Fruit fly (Drosophila melanogaster) whole organism, larva: ENCODE data around the gene CG14958.

Experiments
- noc ChIP-seq: fragments of 200-800 bp; sonication (Bioruptor generic); optimal IDR thresholded peaks from 3 replicates; lab custom pipeline; 2019; ENCODE audit warnings: missing biosample characterization, mild to moderate bottlenecking, missing genetic modification characterization, moderate library complexity

The CG14958 gene

DNA sequence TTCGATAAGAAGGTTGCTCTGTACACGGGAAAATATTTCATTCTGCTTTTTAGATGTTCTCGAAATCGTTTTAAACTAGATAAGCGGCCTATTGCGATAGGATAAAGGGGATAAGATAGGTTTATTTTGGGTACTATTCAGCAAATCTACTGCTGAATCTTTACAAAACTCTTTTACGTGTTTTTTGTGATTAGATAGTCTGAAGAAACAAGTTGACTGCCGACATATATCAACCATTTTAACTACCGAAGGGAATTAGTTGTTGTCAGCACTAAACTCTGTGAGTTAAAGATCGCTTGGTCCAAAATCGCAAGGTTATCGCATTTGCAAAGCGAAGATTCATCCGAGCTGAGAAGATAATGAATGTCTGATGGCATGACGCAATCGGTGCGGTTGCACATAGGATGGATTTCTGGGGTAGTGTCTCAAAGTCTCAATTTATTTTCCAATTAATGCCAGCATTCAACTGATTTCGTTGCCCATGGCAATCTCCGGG is 23.5 kb upstream of the CG14958 start, which contains the start of gene Asciz:
TSS of gene Asciz (minus strand) at position 51 of the 496 bp plus-strand sequence.
- TF ChIP-seq noc (tag; lab: Kevin White, UChicago) = no peak

DNA sequence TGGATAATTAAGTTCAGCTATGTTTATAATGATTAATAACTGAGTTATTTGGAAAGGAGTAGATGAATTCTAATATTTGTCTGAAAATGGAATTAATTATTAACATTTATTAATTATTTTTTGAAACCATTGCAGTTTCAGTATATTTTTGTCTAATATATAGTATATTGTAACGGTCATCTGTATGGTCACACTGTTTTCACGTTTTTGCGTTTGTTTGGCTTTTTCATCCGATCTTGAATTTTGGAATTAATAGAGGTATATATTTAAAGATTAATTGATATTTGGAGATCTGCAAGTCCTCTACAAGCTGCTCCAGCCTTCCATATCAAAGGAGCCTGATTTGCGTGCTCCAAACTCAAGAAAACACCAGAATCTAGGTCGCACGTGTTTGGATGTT is 20.7 kb upstream of the CG14958 start, which contains the start of the genes CG32278 and CG32281:
TSS of gene CG32278 (plus strand) at position 180 of the 400 bp plus-strand sequence.
TSS of gene CG32281 (plus strand) at position 269 of the 400 bp plus-strand sequence.
- no peak for TF ChIP-seq noc (tag; lab: Kevin White, UChicago)

DNA sequence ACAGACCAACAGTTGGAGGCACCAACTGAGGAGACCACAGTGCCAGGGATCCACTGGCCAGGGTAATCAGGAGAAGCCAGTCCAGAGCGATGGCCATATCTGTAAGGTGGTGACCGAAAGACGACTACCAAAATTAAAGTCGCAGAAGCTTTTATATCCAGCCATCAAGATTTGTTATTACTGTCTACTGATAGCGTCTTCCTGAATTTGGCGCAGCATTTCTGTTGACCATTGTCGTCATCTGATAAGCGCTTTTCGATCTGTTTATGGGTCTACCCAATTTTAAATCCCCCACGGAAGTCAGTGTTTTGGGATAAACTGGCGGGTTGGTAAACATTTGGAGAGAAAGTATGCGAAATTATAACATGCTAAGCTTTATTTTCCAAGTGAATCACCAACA is 17.3 kb upstream of the CG14958 start, which contains the start of gene CG14963:
TSS of gene CG14963 (minus strand) at position 101 of the 400 bp plus-strand sequence.
- TF ChIP-seq noc (tag; lab: Kevin White, UChicago) = no peak

DNA sequence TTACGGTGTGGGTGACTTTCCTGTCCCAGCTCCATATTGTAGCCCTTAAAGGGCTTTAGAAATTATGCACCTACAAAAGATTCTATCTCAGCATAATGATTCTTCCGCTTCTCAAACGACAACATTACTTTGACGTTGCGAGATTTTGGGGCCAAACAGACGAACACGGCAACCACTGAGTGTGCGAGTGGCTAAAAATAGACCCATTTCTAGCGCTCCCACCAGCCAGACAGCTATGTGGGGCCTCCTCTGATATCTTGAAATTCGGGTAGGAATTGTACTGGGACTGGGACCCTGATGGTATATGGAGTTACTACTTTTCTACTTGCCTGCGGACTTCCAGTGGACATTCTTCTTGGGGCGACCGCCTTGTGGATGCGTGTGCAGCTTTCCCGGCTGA is 11.9 kb upstream of the CG14958 start:
- TF ChIP-seq noc (tag; lab: Kevin White, UChicago) = no peak

DNA sequence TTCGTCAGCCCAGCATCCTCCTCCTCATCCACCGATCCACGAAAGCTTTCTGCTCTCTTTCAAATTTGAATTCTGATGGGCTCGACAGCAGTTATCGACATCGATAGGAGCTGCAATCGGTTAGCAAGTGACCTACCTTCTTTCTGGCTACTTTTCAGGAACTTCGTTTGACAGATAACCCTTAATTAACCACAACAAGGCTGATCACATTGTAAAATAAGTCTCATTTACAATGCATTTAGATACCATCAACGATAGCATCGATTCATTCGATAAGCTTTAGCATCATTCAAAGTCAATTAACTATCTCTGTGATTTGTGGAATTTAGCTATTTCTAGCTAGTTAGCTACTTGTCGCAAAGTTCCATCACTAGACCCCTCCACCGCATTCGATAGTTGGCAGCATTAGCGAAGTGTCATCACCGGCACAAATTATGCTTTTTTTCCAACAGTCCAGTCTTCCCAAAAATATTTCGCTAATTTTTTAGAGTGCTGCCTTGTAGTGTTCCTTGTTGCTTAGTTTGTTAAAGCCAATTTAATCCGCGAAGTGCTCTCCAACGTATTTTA is 11.2 kb upstream of the CG14958 start, which contains the start of the genes MnM and Girdin:
TSS of gene MnM (minus strand) at position 51 of the 567 bp plus-strand sequence.
TSS of gene Girdin (plus strand) at position 401 of the 567 bp plus-strand sequence.
- TF ChIP-seq noc (tag; lab: Kevin White, UChicago) = no peak

DNA sequence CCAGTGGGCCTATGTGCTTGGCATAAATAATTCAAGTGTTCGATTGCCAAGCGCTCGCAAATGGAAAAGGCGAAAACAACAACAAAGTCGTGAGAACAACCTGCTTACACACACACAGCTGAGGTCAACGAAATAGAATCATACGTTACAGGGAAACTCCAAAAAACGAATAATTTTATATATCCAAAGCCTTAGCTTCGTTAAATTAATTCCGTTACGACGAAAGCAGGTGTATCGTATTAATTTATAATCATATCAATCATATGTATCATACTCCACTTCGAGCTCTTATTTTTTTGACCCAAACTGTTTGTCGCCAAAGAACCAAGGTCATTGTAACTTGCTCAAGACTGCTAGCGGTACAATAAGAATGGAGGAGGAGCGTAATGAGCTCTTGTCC is 10.3 kb upstream of the CG14958 start:
- peak; percentile 84 for TF ChIP-seq noc (tag; lab: Kevin White, UChicago)

DNA sequence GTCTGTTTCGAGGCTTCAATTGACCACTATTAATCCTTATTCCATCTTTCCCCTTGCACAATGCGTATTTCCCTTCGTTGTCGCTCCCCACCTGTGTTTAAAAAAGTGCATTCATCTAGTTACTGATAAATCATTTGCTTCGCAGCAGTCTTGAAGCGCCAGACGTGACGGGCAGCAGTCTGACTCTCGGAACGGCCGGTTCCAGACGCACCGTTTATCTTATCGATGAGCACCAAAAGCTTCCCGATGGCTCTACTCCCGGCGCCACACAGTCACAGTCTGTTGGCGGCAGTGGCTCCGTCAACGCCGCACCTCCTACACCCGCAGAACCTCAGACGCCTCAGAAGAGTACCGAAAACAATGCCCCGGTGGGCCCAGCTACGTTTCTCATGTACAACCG is 5.7 kb upstream of the CG14958 start, which contains the start of gene CG42494:
TSS of gene CG42494 (plus strand) at position 301 of the 400 bp plus-strand sequence.
- no peak for TF ChIP-seq noc (tag; lab: Kevin White, UChicago)

DNA sequence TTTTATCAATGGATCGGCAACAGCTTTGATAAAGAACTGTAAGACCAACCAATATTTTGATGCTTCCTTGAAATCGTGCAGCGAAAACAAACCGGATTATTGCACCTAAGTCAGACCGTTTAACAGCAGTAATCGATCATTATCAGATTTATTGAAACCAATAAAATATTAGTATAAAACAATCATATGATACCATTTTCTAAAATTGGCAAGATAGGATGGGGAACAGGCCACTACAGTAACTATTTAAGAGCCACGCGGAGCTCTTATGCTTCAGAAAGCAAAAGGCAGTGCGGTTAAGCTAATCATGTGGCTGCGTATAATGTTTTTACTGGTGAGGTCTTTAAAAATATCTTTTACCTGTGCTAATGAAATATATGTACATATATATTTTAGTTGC is 3.4 kb upstream of the CG14958 start, which contains the start of gene CG32284:
TSS of gene CG32284 (plus strand) at position 301 of the 400 bp plus-strand sequence.
- no peak for TF ChIP-seq noc (tag; lab: Kevin White, UChicago)

DNA sequence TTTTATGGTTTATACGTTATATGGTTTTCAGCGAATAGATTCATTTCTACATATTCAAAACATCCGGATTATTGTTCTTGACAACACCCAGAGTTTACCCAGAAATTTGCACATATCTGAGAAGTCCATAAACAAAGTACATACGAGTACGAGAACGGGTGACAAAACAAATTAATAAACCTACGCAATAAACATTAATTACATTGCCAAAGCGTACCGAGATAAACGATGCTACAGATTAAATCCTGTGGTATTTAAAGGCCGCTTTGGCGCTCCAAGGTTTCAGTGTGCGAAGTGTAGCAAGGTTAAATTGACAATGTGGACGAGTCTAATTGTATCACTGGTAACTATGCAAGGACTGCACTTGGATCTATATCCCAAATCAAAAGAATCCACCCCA is 2.5 kb upstream of the CG14958 start, which contains the start of gene CG14957:
TSS of gene CG14957 (plus strand) at position 301 of the 400 bp plus-strand sequence.
- TF ChIP-seq noc (tag; lab: Kevin White, UChicago) = peak; percentile 39

DNA sequence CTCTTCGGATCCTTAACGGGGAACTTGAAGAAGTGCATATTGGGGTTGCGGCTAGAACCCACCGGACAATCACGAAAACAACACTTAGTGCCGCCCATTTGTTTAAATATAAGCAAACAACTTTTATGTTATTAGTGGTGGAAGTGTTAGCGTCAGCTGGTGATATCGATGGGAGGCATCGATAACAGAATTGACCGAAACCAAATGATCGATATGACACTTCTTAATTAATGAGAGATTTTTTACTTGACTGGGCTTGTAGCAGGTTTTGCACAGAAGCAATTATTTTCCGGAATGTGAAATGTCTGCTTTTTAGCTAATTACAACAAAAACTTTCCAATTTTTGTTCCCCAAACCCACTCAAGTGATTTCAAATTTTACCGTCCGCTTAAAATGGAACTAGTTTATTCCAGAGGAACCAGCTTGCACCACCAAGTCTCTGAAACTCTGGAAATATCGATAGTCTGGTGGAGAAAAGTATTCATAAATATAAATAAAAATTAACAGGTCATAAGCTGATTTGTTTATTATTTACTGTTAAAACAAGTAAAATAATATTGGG is 2.6 kb downstream of the CG14958 start, which contains the start of gene CG14965:
TSS of gene CG14965 (minus strand) at position 159 of the 562 bp plus-strand sequence.
- TF ChIP-seq noc (tag; lab: Kevin White, UChicago) = no peak

DNA sequence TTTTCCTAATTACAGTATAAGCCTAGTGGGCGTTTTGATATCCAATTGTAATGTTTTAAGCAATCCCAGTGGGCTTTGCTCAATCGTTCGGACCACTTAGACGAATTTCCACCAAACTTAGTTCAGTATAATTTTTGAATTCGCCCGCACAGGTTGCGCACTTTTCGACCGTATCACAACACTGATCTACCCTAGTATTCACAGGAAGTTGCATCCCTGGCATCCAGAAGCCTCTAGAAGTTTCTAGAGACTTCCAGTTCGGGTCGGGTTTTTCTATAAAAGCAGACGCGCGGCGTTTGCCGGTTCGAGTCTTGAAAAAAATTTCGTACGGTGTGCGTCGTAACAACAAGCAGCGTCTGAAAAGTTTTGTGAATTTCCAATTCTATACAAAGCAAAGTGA is 3.1 kb downstream of the CG14958 start, which contains the start of gene Hsp83:
TSS of gene Hsp83 (plus strand) at position 58 of the 400 bp plus-strand sequence.
- peak; percentile 87 for TF ChIP-seq noc (tag; lab: Kevin White, UChicago)

DNA sequence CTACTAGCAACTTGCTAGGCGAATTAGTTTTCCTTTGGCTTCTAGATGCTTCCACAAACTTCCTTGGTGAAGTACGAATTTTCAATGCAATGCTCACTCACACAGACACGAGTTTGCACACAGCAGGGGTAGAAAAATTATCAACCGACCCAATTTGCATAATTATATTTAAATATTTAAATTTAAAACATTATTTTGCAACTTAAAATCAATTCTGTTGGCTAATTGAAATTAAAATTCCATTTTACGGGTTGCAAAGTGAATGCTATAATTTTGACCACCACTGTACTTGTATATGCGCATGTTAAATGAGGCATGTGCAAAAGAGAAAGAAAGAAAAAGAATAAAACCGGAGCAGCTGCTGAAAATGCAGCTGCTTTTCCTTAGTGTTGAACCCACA is 4.3 kb downstream of the CG14958 start:
- TF ChIP-seq noc (tag; lab: Kevin White, UChicago) = peak; percentile 93

DNA sequence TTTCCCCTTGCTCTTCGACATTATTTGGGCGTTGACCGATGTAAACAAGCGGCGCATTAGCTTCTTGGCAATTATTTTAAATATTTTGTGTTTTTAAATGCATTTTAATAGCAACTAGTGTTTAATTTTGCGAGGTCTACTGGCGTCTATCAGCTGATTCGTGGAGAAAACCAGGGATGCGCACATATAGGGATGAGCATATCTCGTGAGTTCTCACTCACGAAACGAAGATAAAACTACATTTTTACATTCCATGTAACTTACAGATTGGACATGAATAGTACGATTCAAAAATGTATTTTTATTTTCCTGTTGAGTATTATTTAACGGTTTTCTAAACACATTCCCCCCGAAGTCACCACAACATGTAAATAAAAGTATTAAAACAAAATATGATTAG is 7.7 kb downstream of the CG14958 start, which contains the start of gene CG14966:
TSS of gene CG14966 (minus strand) at position 168 of the 400 bp plus-strand sequence.
- no peak for TF ChIP-seq noc (tag; lab: Kevin White, UChicago)

DNA sequence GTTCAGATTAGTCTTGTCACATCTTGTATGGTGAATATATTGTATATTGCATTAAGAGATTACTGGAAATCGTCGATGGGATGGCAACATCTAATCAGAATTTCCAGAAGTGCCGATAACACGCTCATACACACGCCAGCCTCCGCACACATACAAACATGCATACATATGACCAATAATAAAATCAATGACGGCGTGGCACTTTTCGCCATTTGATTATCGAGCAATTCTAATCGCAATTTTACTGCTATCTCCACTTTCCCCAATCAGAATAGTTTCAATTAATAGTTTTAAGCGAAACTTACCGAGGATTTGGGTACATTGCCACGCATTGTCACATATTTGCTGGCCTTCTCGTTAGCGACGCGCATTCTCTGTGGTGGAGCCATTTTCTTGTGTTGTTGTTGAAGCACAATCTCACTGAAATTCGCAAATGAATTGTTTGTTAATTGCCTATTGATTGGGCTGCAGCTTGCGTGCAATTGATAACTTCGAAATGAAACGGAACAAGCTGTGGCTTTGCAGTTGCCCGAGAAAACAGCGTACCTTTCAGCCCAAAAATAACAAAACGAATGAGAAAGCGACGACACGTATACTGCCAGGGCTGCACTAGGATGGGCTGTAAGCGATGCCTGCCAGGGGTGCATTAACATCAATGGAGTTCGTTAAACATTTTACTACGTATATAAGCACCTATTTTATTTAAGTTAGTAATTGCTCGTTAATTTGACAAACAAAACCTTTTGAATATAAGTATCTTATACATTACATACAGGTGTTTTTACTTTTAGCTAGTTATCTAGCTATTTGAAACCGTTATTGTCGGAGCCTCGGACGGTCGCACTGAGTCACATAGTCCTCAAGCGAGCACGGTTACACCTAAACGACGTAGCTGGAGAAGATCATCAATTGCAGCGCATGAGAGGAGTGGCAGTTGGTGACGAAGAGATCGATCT is 8.9 kb downstream of the CG14958 start, which contains the start of the genes CG32276 and gry:
TSS of gene CG32276 (minus strand) at position 601 of the 956 bp plus-strand sequence.
TSS of gene gry (plus strand) at position 644 of the 956 bp plus-strand sequence.
- peak; percentile 82 for TF ChIP-seq noc (tag; lab: Kevin White, UChicago)

DNA sequence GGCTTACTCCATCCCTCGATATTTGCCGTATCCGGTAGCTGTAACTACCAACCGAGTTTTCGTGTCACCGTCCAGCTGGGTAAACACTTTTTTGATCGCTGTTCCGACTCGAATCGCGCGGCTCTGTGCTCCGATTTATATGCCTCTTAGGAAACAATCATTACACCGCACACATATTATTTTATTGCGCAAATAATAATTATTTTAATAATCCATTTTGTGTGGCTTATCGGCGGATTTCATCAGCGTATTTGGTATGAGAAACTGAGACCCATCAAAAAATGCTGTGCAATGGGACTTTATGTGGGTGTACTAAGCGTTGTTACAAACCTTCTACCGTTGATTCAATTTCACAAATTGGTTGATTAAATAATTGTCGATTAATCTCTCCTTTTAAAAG is 13.3 kb downstream of the CG14958 start, which contains the start of gene CG32271:
TSS of gene CG32271 (minus strand) at position 101 of the 400 bp plus-strand sequence.
- no peak for TF ChIP-seq noc (tag; lab: Kevin White, UChicago)
